Fruit fly (Drosophila melanogaster): ENCODE results near the gene bam.
A peak's percentile ranks its signal among the peaks of the same experiment; 100 is the strongest.

bam gene

DNA sequence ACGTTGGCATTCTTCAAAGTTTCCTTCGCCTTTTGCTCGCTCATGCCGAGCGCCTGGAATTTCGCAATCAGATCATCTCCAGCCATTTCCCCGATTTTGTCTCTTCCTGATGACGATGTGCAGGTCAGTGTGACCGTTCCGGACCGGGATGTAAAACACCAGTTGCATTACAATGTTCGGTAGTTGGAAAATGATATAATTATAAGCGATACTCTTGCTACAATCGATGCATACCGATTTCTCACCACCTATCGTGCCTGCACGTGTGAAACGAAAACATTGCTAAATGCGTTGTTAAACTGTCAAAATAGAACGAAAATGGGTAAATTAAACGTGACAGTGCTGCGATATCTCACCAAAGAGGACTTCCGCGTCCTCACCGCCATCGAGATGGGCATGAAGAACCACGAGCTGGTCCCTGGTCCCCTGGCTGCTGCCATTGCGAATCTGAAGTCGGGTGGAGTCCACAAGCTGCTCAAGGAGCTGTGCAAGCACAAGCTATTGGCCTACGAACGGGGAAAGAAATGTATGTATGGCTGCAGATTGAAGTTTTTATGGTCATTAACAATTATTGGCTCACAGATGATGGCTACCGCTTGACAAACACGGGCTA lies 20.8 kb upstream of the bam start, which contains the start of the genes GlnRS and RIOK2 (continued):
- TF ChIP-seq CG15514 (GFP tag; optimal IDR thresholded peaks at IDR 0.05) (peak; percentile 83), CG16863 (GFP tag; optimal IDR thresholded peaks at IDR 0.05) (no peak), Neu2 (GFP tag; optimal IDR thresholded peaks at IDR 0.05; ENCODE audit: borderline replicate concordance) (peak; percentile 10), chif (GFP tag; optimal IDR thresholded peaks at IDR 0.05) (no peak), zfh2 (GFP tag; optimal IDR thresholded peaks at IDR 0.05) (peak; percentile 27), Hr39 (optimal IDR thresholded peaks at IDR 0.05) (no peak), mirr (GFP tag; optimal IDR thresholded peaks at IDR 0.05) (peak; percentile 6), Blimp-1 (GFP tag; optimal IDR thresholded peaks at IDR 0.05) (no peak), lmd (GFP tag; IDR thresholded peaks at IDR 0.05) (no peak), p53 (GFP tag; optimal IDR thresholded peaks at IDR 0.05) (peak; percentile 32), maf-S (GFP tag; optimal IDR thresholded peaks at IDR 0.05) (no peak), Ssrp (tag; optimal IDR thresholded peaks at IDR 0.05) (no peak), CG8478 (optimal IDR thresholded peaks at IDR 0.05) (no peak), sug (tag; optimal IDR thresholded peaks at IDR 0.05) (peak; percentile 56), CG3407 (GFP tag; optimal IDR thresholded peaks at IDR 0.05) (no peak), Dip2 (GFP tag; IDR thresholded peaks at IDR 0.05) (no peak), CG7786 (GFP tag; optimal IDR thresholded peaks at IDR 0.05) (peak; percentile 10), CG13424 (tag; optimal IDR thresholded peaks at IDR 0.05) (peak; percentile 14), Ravus (GFP tag; IDR thresholded peaks at IDR 0.05) (no peak), Stat92E (GFP tag; optimal IDR thresholded peaks at IDR 0.05) (peak in 1 of 3 experiments; percentile 12), seq (GFP tag; IDR thresholded peaks at IDR 0.05) (no peak), pita (GFP tag; optimal IDR thresholded peaks at IDR 0.05) (no peak), pzg (GFP tag; optimal IDR thresholded peaks at IDR 0.05) (peak; percentile 98), lola (GFP tag; optimal IDR thresholded peaks at IDR 0.05) (peak in 1 of 3 experiments; percentile 100), wek (GFP tag; optimal IDR thresholded peaks at IDR 0.05) (peak; percentile 11), lbe (GFP tag; optimal IDR thresholded peaks at IDR 0.05) (no peak), zfh1 (GFP tag; IDR thresholded peaks at IDR 0.05) (no peak), prd (optimal IDR thresholded peaks at IDR 0.05) (no peak), prd (GFP tag; IDR thresholded peaks at IDR 0.05) (no peak), Hsf (GFP tag; optimal IDR thresholded peaks at IDR 0.05) (peak; percentile 35), CG30403 (GFP tag; optimal IDR thresholded peaks at IDR 0.05) (peak; percentile 6), fd3F (GFP tag; optimal IDR thresholded peaks at IDR 0.05) (no peak), Hr78 (GFP tag; optimal IDR thresholded peaks at IDR 0.05) (peak in 1 of 2 experiments; percentile 41), Dref (GFP tag; IDR thresholded peaks at IDR 0.05) (peak; percentile 88), CG6254 (GFP tag; optimal IDR thresholded peaks at IDR 0.05) (no peak), CG10565 (GFP tag; optimal IDR thresholded peaks at IDR 0.05) (no peak), Hey (tag; optimal IDR thresholded peaks at IDR 0.05) (no peak), Rfx (GFP tag; IDR thresholded peaks at IDR 0.05) (peak; percentile 52), CG8388 (GFP tag; optimal IDR thresholded peaks at IDR 0.05) (no peak), Sin3A (optimal IDR thresholded peaks at IDR 0.05) (peak; percentile 78), jigr1 (GFP tag; IDR thresholded peaks at IDR 0.05) (no peak), jumu (GFP tag; optimal IDR thresholded peaks at IDR 0.05) (no peak), CG30020 (tag; optimal IDR thresholded peaks at IDR 0.05) (peak; percentile 94), CG2202 (tag; optimal IDR thresholded peaks at IDR 0.05) (no peak), dimm (GFP tag; IDR thresholded peaks at IDR 0.05) (no peak), cad (GFP tag; optimal IDR thresholded peaks at IDR 0.05) (no peak), ato (GFP tag; IDR thresholded peaks at IDR 0.05; ENCODE audit: partially characterized antibody) (peak; percentile 90), kay (GFP tag; optimal IDR thresholded peaks at IDR 0.05) (peak; percentile 68), eyg (GFP tag; optimal IDR thresholded peaks at IDR 0.05) (no peak), scrt (GFP tag; optimal IDR thresholded peaks at IDR 0.05) (peak; percentile 95), ken (GFP tag; IDR thresholded peaks at IDR 0.05) (no peak), br (optimal IDR thresholded peaks at IDR 0.05) (no peak)
